Worm (Caenorhabditis elegans) whole organism, L2 larva: ENCODE measurements around the gene R07E4.5.

Experiments used
- F13H6.1 ChIP-seq: sonication (generic microtip); optimal IDR thresholded peaks from 2 replicates; lab custom pipeline; 2016; ENCODE audit warnings: missing genetic modification characterization, missing compliant biosample characterization
- R02D3.7 ChIP-seq: fragments of 150-350 bp; optimal IDR thresholded peaks from 2 replicates; lab custom pipeline; 2014; ENCODE audit warnings: missing biosample characterization, missing genetic modification characterization
- Y55F3AM.14 ChIP-seq: fragments of 200-800 bp; sonication (Bioruptor generic); optimal IDR thresholded peaks from 2 replicates; lab custom pipeline; 2018; ENCODE audit warnings: mild to moderate bottlenecking, missing genetic modification characterization, missing compliant biosample characterization
- ZK546.5 ChIP-seq: sonication (generic microtip); optimal IDR thresholded peaks from 2 replicates; lab custom pipeline; 2017; ENCODE audit warnings: missing biosample characterization, missing genetic modification characterization
- alr-1 ChIP-seq: fragments of 150-350 bp; optimal IDR thresholded peaks from 2 replicates; lab custom pipeline; 2014; ENCODE audit warnings: missing biosample characterization, missing genetic modification characterization
- aly-2 ChIP-seq: fragments of 150-350 bp; optimal IDR thresholded peaks from 2 replicates; lab custom pipeline; 2014; ENCODE audit warnings: missing biosample characterization, missing genetic modification characterization
- ama-1 ChIP-seq: fragments of 150-350 bp; optimal IDR thresholded peaks from 2 replicates; lab custom pipeline; 2018; ENCODE audit warnings: inconsistent platforms
- blmp-1 ChIP-seq: sonication (generic microtip); optimal IDR thresholded peaks from 2 replicates; lab custom pipeline; 2017; ENCODE audit warnings: missing genetic modification characterization, mild to moderate bottlenecking, missing compliant biosample characterization, antibody characterized with exemption, moderate library complexity; ENCODE audit not compliant: insufficient read depth
- ceh-16 ChIP-seq: fragments of 150-350 bp; optimal IDR thresholded peaks from 2 replicates; lab custom pipeline; 2014; ENCODE audit warnings: missing biosample characterization, missing genetic modification characterization
- ceh-82 ChIP-seq: fragments of 150-350 bp; optimal IDR thresholded peaks from 2 replicates; lab custom pipeline; 2014; ENCODE audit warnings: missing biosample characterization, missing genetic modification characterization
- crh-2 ChIP-seq: sonication (generic microtip); optimal IDR thresholded peaks from 2 replicates; lab custom pipeline; 2017; ENCODE audit warnings: missing biosample characterization, missing genetic modification characterization
- dmd-4 ChIP-seq: sonication (generic microtip); optimal IDR thresholded peaks from 2 replicates; lab custom pipeline; 2017; ENCODE audit warnings: missing biosample characterization, missing genetic modification characterization
- elt-1 ChIP-seq: fragments of 150-350 bp; optimal IDR thresholded peaks from 2 replicates; lab custom pipeline; 2014; ENCODE audit warnings: missing biosample characterization, missing genetic modification characterization
- elt-3 ChIP-seq: sonication (generic microtip); optimal IDR thresholded peaks from 2 replicates; lab custom pipeline; 2017; ENCODE audit warnings: missing biosample characterization, missing genetic modification characterization
- fos-1 ChIP-seq: fragments of 150-350 bp; optimal IDR thresholded peaks from 2 replicates; lab custom pipeline; 2014; ENCODE audit warnings: missing biosample characterization, missing genetic modification characterization
- lin-11 ChIP-seq: fragments of 150-350 bp; sonication (generic microtip); optimal IDR thresholded peaks from 2 replicates; lab custom pipeline; 2014; ENCODE audit warnings: missing biosample characterization, missing genetic modification characterization, inconsistent platforms, mixed read lengths
- lin-13 ChIP-seq: fragments of 150-350 bp; optimal IDR thresholded peaks from 2 replicates; lab custom pipeline; 2014; ENCODE audit warnings: missing biosample characterization, missing genetic modification reagents, missing genetic modification characterization
- lin-39 ChIP-seq: fragments of 150-350 bp; optimal IDR thresholded peaks from 2 replicates; lab custom pipeline; 2014; ENCODE audit warnings: missing biosample characterization, missing genetic modification reagents, missing genetic modification characterization
- lsy-2 ChIP-seq, 2 experiments: fragments of 150-350 bp in 1 of 2; sonication (generic microtip) in 1 of 2; optimal IDR thresholded peaks; 2 replicates each; lab custom pipeline; 2014 to 2017; ENCODE audit warnings: missing biosample characterization in 2 of 2, missing genetic modification characterization in 2 of 2
- mab-5 ChIP-seq: fragments of 150-350 bp; optimal IDR thresholded peaks from 2 replicates; lab custom pipeline; 2014; ENCODE audit warnings: missing biosample characterization, missing genetic modification characterization
- mbf-1 ChIP-seq: sonication (generic microtip); optimal IDR thresholded peaks from 2 replicates; lab custom pipeline; 2017; ENCODE audit warnings: missing biosample characterization, missing genetic modification characterization
- mdl-1 ChIP-seq, 2 experiments: fragments of 150-350 bp in 1 of 2; sonication (generic microtip) in 1 of 2; optimal IDR thresholded peaks; 2 replicates each; lab custom pipeline; 2017; ENCODE audit warnings: missing biosample characterization in 2 of 2, missing genetic modification characterization in 2 of 2
- nhr-10 ChIP-seq: sonication (generic microtip); optimal IDR thresholded peaks from 2 replicates; lab custom pipeline; 2017; ENCODE audit warnings: missing biosample characterization, missing genetic modification characterization
- nhr-11 ChIP-seq: fragments of 150-350 bp; optimal IDR thresholded peaks from 2 replicates; lab custom pipeline; 2014; ENCODE audit warnings: missing biosample characterization, missing genetic modification characterization
- nhr-12 ChIP-seq: fragments of 150-350 bp; optimal IDR thresholded peaks from 2 replicates; lab custom pipeline; 2014; ENCODE audit warnings: missing biosample characterization, missing genetic modification characterization
- nhr-129 ChIP-seq: fragments of 150-350 bp; optimal IDR thresholded peaks from 2 replicates; lab custom pipeline; 2014; ENCODE audit warnings: missing biosample characterization, missing genetic modification characterization
- nhr-21 ChIP-seq: fragments of 150-350 bp; optimal IDR thresholded peaks from 2 replicates; lab custom pipeline; 2014; ENCODE audit warnings: missing biosample characterization, missing genetic modification characterization
- nhr-23 ChIP-seq: fragments of 150-350 bp; optimal IDR thresholded peaks from 2 replicates; lab custom pipeline; 2014; ENCODE audit warnings: missing biosample characterization, missing genetic modification reagents, missing genetic modification characterization
- nhr-25 ChIP-seq: fragments of 150-350 bp; sonication (generic microtip); optimal IDR thresholded peaks from 3 replicates; lab custom pipeline; 2014; ENCODE audit warnings: missing biosample characterization, missing genetic modification characterization
- nhr-6 ChIP-seq: fragments of 150-350 bp; optimal IDR thresholded peaks from 2 replicates; lab custom pipeline; 2014; ENCODE audit warnings: missing biosample characterization, missing genetic modification characterization
- nhr-77 ChIP-seq: fragments of 150-350 bp; optimal IDR thresholded peaks from 2 replicates; lab custom pipeline; 2014; ENCODE audit warnings: missing biosample characterization, missing genetic modification characterization
- peb-1 ChIP-seq: fragments of 150-350 bp; optimal IDR thresholded peaks from 2 replicates; lab custom pipeline; 2014; ENCODE audit warnings: missing biosample characterization, missing genetic modification characterization
- sem-4 ChIP-seq: fragments of 150-350 bp; optimal IDR thresholded peaks from 2 replicates; lab custom pipeline; 2014; ENCODE audit warnings: missing biosample characterization, missing genetic modification reagents, missing genetic modification characterization
- skn-1 ChIP-seq: sonication (generic microtip); optimal IDR thresholded peaks from 2 replicates; lab custom pipeline; 2017; ENCODE audit warnings: missing biosample characterization, missing genetic modification characterization
- sma-3 ChIP-seq: sonication (generic microtip); optimal IDR thresholded peaks from 2 replicates; lab custom pipeline; 2016; ENCODE audit warnings: missing genetic modification reagents, missing genetic modification characterization, missing compliant biosample characterization
- sma-9 ChIP-seq, 2 experiments: fragments of 150-350 bp in 1 of 2; sonication (generic microtip) in 1 of 2; optimal IDR thresholded peaks; 2 replicates each; lab custom pipeline; 2014 to 2016; ENCODE audit warnings: missing genetic modification characterization in 2 of 2, mild to moderate bottlenecking in 1 of 2, missing biosample characterization in 1 of 2, missing compliant biosample characterization in 1 of 2, missing genetic modification reagents in 1 of 2, moderate library complexity in 1 of 2
- snpc-4 ChIP-seq: fragments of 150-350 bp; optimal IDR thresholded peaks from 2 replicates; lab custom pipeline; 2014; ENCODE audit warnings: missing biosample characterization, missing genetic modification characterization
- unc-39 ChIP-seq: fragments of 150-350 bp; optimal IDR thresholded peaks from 2 replicates; lab custom pipeline; 2014; ENCODE audit warnings: missing biosample characterization, missing genetic modification characterization
- unc-55 ChIP-seq: fragments of 150-350 bp; sonication (generic microtip); optimal IDR thresholded peaks from 3 replicates; lab custom pipeline; 2014; ENCODE audit warnings: missing biosample characterization, missing genetic modification reagents, missing genetic modification characterization
- unc-62 ChIP-seq: fragments of 150-350 bp; optimal IDR thresholded peaks from 2 replicates; lab custom pipeline; 2014; ENCODE audit warnings: missing biosample characterization, missing genetic modification reagents, missing genetic modification characterization
- zag-1 ChIP-seq: fragments of 150-350 bp; optimal IDR thresholded peaks from 2 replicates; lab custom pipeline; 2014; ENCODE audit warnings: missing biosample characterization, missing genetic modification characterization
- ztf-1 ChIP-seq: fragments of 200-800 bp; sonication (Bioruptor generic); conservative IDR thresholded peaks from 2 replicates; pipeline ENCODE4 v1.3.6; 2022; ENCODE audit warnings: missing genetic modification characterization, missing compliant biosample characterization
- ztf-4 ChIP-seq: fragments of 150-350 bp; optimal IDR thresholded peaks from 2 replicates; lab custom pipeline; 2014; ENCODE audit warnings: missing biosample characterization, missing genetic modification characterization

Gene R07E4.5

DNA sequence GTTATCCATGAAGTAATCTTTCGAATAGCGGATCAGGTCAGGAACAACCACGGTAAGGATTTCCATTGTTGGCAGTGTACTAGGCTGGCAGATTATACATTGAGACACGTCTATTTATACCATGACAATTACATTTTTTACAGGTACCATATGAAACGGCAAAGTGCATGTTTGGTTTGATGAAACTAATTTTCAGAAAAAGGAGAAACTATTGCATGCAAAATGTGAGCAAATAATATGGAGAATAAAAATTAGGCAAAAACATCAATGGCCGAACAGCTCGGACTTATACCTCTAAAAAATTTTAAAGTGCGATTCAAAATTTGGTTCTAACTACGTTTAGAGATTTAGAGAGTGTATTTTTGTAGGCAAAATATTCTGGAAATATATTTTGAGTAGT, 39.8 kb upstream of the R07E4.5 start, which contains the start of gene F22F4.5:
Gene F22F4.5, minus strand, starts transcription at position 101 of the 400 bp plus-strand sequence.
- no peak for TF ChIP-seq fos-1 (tag; lab: Kevin White, UChicago)
- no peak for TF ChIP-seq unc-62 (GFP tag; lab: Kevin White, UChicago)
- TF ChIP-seq ceh-16 (tag; lab: Kevin White, UChicago) = no peak
- TF ChIP-seq unc-39 = no peak
- no peak for TF ChIP-seq skn-1
- TF ChIP-seq nhr-11 (tag; lab: Kevin White, UChicago) = no peak
- no peak for TF ChIP-seq nhr-25 (tag; lab: Kevin White, UChicago)
- TF ChIP-seq zag-1 (tag; lab: Kevin White, UChicago) = no peak

- no peak for TF ChIP-seq ZK546.5
- no peak for TF ChIP-seq nhr-21 (tag; lab: Kevin White, UChicago)
- no peak for TF ChIP-seq lin-13 (GFP tag; lab: Kevin White, UChicago)
- no peak for TF ChIP-seq ama-1 (lab: Kevin White, UChicago)
- no peak for TF ChIP-seq elt-1 (tag; lab: Kevin White, UChicago)
- no peak for TF ChIP-seq nhr-10
- no peak for TF ChIP-seq mab-5
- TF ChIP-seq aly-2 = no peak
- no peak for TF ChIP-seq dmd-4 (tag; lab: Kevin White, UChicago)
- TF ChIP-seq nhr-11 (tag; lab: Kevin White, UChicago) = no peak
- no peak for TF ChIP-seq unc-39
- TF ChIP-seq ztf-4 = no peak
- no peak for TF ChIP-seq lsy-2 (tag; optimal IDR thresholded peaks at IDR 0.05; lab: Kevin White, UChicago)
- TF ChIP-seq ceh-82 (tag; lab: Kevin White, UChicago) = no peak
- TF ChIP-seq zag-1 (tag; lab: Kevin White, UChicago) = no peak
- TF ChIP-seq mdl-1 (tag; optimal IDR thresholded peaks at IDR 0.05; lab: Kevin White, UChicago) = no peak
- TF ChIP-seq skn-1 = no peak
- TF ChIP-seq ztf-1 (GFP tag; lab: Robert Waterston, UW) = no peak
- TF ChIP-seq mbf-1 (tag; lab: Kevin White, UChicago) = no peak
- TF ChIP-seq nhr-6 (tag; lab: Kevin White, UChicago) = no peak
Observed at ce11 chrX:5987910-5988309, 34.9 kb upstream of the R07E4.5 start.

- TF ChIP-seq fos-1 (tag; lab: Kevin White, UChicago) = peak; percentile 24
- no peak for TF ChIP-seq elt-3
Observed at ce11 chrX:5985720-5986119, 32.7 kb upstream of the R07E4.5 start.

DNA sequence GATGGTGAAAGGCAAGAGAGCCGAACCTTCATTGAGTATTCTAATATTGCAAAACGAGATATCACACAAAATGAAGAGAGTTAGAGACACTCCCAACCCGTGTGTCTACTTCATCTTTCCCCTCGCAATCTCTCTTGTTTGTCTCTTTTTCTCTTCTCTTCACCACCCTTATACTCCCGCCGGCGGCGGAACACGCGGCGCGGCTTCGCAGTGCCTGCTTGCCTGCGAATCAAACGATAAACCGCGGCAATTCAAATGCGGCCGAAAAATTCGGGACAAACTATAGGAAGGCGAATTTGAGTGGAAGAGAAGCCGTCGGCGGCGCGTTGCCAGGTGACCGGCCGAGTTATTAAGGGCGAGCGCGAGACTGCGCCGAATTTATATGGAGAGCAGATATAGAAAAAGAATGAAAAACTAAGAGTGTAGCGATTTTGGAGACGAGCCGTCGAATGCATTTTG, 31.6 kb upstream of the R07E4.5 start, which contains the start of gene klp-13:
Gene klp-13, plus strand, starts transcription at position 409 of the 459 bp plus-strand sequence.
- TF ChIP-seq sma-3 (peak; percentile 64), lin-13 (GFP tag; lab: Kevin White, UChicago) (peak; percentile 95), fos-1 (tag; lab: Kevin White, UChicago) (peak; percentile 80), lin-39 (no peak), ZK546.5 (peak; percentile 89), unc-55 (GFP tag; lab: Kevin White, UChicago) (peak; percentile 96), lin-11 (tag; lab: Kevin White, UChicago) (peak; percentile 89), unc-39 (no peak), sma-9 (GFP tag; optimal IDR thresholded peaks at IDR 0.05; lab: Kevin White, UChicago) (peak; percentile 90), sma-9 (tag; optimal IDR thresholded peaks at IDR 0.05; lab: Kevin White, UChicago) (no peak), mdl-1 (tag; optimal IDR thresholded peaks at IDR 0.05; lab: Kevin White, UChicago) (peak; percentile 55 to 84), unc-62 (GFP tag; lab: Kevin White, UChicago) (no peak), crh-2 (tag; lab: Kevin White, UChicago) (peak; percentile 91), nhr-23 (tag; lab: Kevin White, UChicago) (no peak), Y55F3AM.14 (GFP tag; lab: Kevin White, UChicago) (peak; percentile 66), ama-1 (lab: Kevin White, UChicago) (no peak), skn-1 (no peak), nhr-11 (tag; lab: Kevin White, UChicago) (no peak), lsy-2 (tag; optimal IDR thresholded peaks at IDR 0.05; lab: Kevin White, UChicago) (peak; percentile 45 to 89), aly-2 (no peak), snpc-4 (tag; lab: Kevin White, UChicago) (peak; percentile 49), nhr-25 (tag; lab: Kevin White, UChicago) (no peak), mbf-1 (tag; lab: Kevin White, UChicago) (no peak), ceh-16 (tag; lab: Kevin White, UChicago) (no peak), sem-4 (tag; lab: Kevin White, UChicago) (peak; percentile 77), peb-1 (no peak), nhr-77 (tag; lab: Kevin White, UChicago) (no peak), nhr-129 (tag; lab: Kevin White, UChicago) (peak; percentile 92), elt-3 (no peak), F13H6.1 (tag; lab: Kevin White, UChicago) (peak; percentile 89), R02D3.7 (tag; lab: Kevin White, UChicago) (no peak), alr-1 (tag; lab: Kevin White, UChicago) (no peak), nhr-21 (tag; lab: Kevin White, UChicago) (peak; percentile 74), elt-1 (tag; lab: Kevin White, UChicago) (no peak), nhr-12 (tag; lab: Kevin White, UChicago) (no peak), nhr-6 (tag; lab: Kevin White, UChicago) (peak; percentile 54), ztf-4 (peak; percentile 76), nhr-10 (no peak), zag-1 (tag; lab: Kevin White, UChicago) (peak; percentile 75), mab-5 (peak; percentile 38), blmp-1 (tag; lab: Kevin White, UChicago) (peak; percentile 30), ceh-82 (tag; lab: Kevin White, UChicago) (no peak)
